Fruit fly (Drosophila melanogaster): ENCODE results near the gene Dad.

The Dad gene

dm6 chr3R:17039993-17040807 lies 13.6 kb upstream of the Dad start, which contains the start of the genes CG18213 and Trm7-32:
CG18213 (minus strand) TSS chr3R:17040203.
Trm7-32 (plus strand) TSS chr3R:17040682.
- peak; percentile 80 for TF ChIP-seq tna (GFP tag; IDR thresholded peaks at IDR 0.05; ENCODE audit: partially characterized antibody)
- peak; percentile 47 for TF ChIP-seq Xbp1 (GFP tag; optimal IDR thresholded peaks at IDR 0.05)
- no peak for TF ChIP-seq lbe (GFP tag; optimal IDR thresholded peaks at IDR 0.05)
- TF ChIP-seq Camta (GFP tag; optimal IDR thresholded peaks at IDR 0.05), result no peak
- TF ChIP-seq Myb (GFP tag; optimal IDR thresholded peaks at IDR 0.05), result peak; percentile 12
- no peak for TF ChIP-seq H15 (GFP tag; IDR thresholded peaks at IDR 0.05)
- no peak for TF ChIP-seq hkb (optimal IDR thresholded peaks at IDR 0.05)
- TF ChIP-seq hkb (GFP tag; IDR thresholded peaks at IDR 0.05), result no peak
- TF ChIP-seq Doc2 (GFP tag; IDR thresholded peaks at IDR 0.05), result no peak
- TF ChIP-seq CG7357 (GFP tag; IDR thresholded peaks at IDR 0.05), result no peak
- no peak for TF ChIP-seq lab (GFP tag; optimal IDR thresholded peaks at IDR 0.05)
- TF ChIP-seq nau (GFP tag; optimal IDR thresholded peaks at IDR 0.05), result no peak
- TF ChIP-seq exex (tag; optimal IDR thresholded peaks at IDR 0.05), result no peak
- TF ChIP-seq CG5953 (GFP tag; IDR thresholded peaks at IDR 0.05), result no peak
- no peak for TF ChIP-seq phol (tag; optimal IDR thresholded peaks at IDR 0.05)
- peak; percentile 72 for TF ChIP-seq hbn (GFP tag; IDR thresholded peaks at IDR 0.05; ENCODE audit: partially characterized antibody)
- TF ChIP-seq sima (GFP tag; optimal IDR thresholded peaks at IDR 0.05), result no peak
- TF ChIP-seq Opbp (GFP tag; IDR thresholded peaks at IDR 0.05; ENCODE audit: partially characterized antibody), result peak; percentile 87; the same call in 2 of the 3 replicates
- TF ChIP-seq CG12219 (GFP tag; optimal IDR thresholded peaks at IDR 0.05), result no peak
- no peak for TF ChIP-seq Antp (GFP tag; optimal IDR thresholded peaks at IDR 0.05)
- no peak for TF ChIP-seq croc (GFP tag; conservative IDR thresholded peaks at IDR 0.05)
- no peak; the same call in 2 of the 3 replicates for TF ChIP-seq CG17361 (GFP tag; IDR thresholded peaks at IDR 0.05)
- TF ChIP-seq CG7745 (tag; optimal IDR thresholded peaks at IDR 0.05), result no peak
- no peak for TF ChIP-seq sob (GFP tag; IDR thresholded peaks at IDR 0.05)
- peak; percentile 12 for TF ChIP-seq CG3995 (GFP tag; optimal IDR thresholded peaks at IDR 0.05)
- no peak for TF ChIP-seq crol (GFP tag; IDR thresholded peaks at IDR 0.05)
- no peak for TF ChIP-seq CG33557 (GFP tag; optimal IDR thresholded peaks at IDR 0.05)
- TF ChIP-seq CG4617 (GFP tag; optimal IDR thresholded peaks at IDR 0.05; ENCODE audit: borderline replicate concordance), result no peak
- TF ChIP-seq CG10321 (GFP tag; IDR thresholded peaks at IDR 0.05), result no peak
- no peak for TF ChIP-seq Dfd (GFP tag; optimal IDR thresholded peaks at IDR 0.05)
- TF ChIP-seq MESR4 (GFP tag; optimal IDR thresholded peaks at IDR 0.05), result peak; percentile 72
- no peak for TF ChIP-seq CG17328 (GFP tag; IDR thresholded peaks at IDR 0.05)
- peak; percentile 85 for TF ChIP-seq CG14860 (GFP tag; IDR thresholded peaks at IDR 0.05; ENCODE audit: partially characterized antibody)
- TF ChIP-seq CG2202 (tag; optimal IDR thresholded peaks at IDR 0.05), result no peak
- no peak for TF ChIP-seq Atf3 (GFP tag; optimal IDR thresholded peaks at IDR 0.05)
- no peak for TF ChIP-seq NC2α (GFP tag; optimal IDR thresholded peaks at IDR 0.05)
- TF ChIP-seq CG7372 (GFP tag; IDR thresholded peaks at IDR 0.05), result peak; percentile 10; the same call in 1 of the 2 replicates
- TF ChIP-seq CG31388 (GFP tag; optimal IDR thresholded peaks at IDR 0.05), result no peak
- peak; percentile 92 for TF ChIP-seq Bgb (GFP tag; IDR thresholded peaks at IDR 0.05; ENCODE audit: partially characterized antibody)
- TF ChIP-seq ems (GFP tag; optimal IDR thresholded peaks at IDR 0.05), result peak; percentile 12
- TF ChIP-seq Fer1 (GFP tag; optimal IDR thresholded peaks at IDR 0.05), result no peak
- TF ChIP-seq CG6254 (GFP tag; optimal IDR thresholded peaks at IDR 0.05), result peak; percentile 6
- TF ChIP-seq CG6791 (GFP tag; IDR thresholded peaks at IDR 0.05; ENCODE audit: partially characterized antibody), result peak; percentile 87
- peak; percentile 17 for TF ChIP-seq stwl (tag; optimal IDR thresholded peaks at IDR 0.05)
- no peak for TF ChIP-seq wdn (GFP tag; IDR thresholded peaks at IDR 0.05)
- TF ChIP-seq CG11085 (GFP tag; IDR thresholded peaks at IDR 0.05), result no peak
- TF ChIP-seq Xrp1 (GFP tag; IDR thresholded peaks at IDR 0.05), result peak; percentile 18; the same call in 1 of the 2 replicates
- TF ChIP-seq CoRest (tag; optimal IDR thresholded peaks at IDR 0.05), result peak; percentile 47
- no peak for TF ChIP-seq Usf (GFP tag; optimal IDR thresholded peaks at IDR 0.05)
- TF ChIP-seq C15 (GFP tag; IDR thresholded peaks at IDR 0.05), result no peak

All from whole organism, embryonic.